Worm (Caenorhabditis elegans): ENCODE results near the gene gcy-23.

Gene gcy-23

ce11 chrIV:3296578-3297549 is 7.7 kb upstream of the gcy-23 start:
- peak; percentile 37 for TF ChIP-seq repo-1 (tag; optimal IDR thresholded peaks at IDR 0.05)
- peak; percentile 78 for TF ChIP-seq athp-1 (tag; optimal IDR thresholded peaks at IDR 0.05)
- no peak for TF ChIP-seq C06A6.2 (GFP tag; conservative IDR thresholded peaks at IDR 0.05)
- peak; percentile 83 for TF ChIP-seq F49E8.2 (tag; optimal IDR thresholded peaks at IDR 0.05; ENCODE audit: insufficient read depth)
- peak; percentile 51 for TF ChIP-seq chd-7 (tag; optimal IDR thresholded peaks at IDR 0.05)
- TF ChIP-seq ama-1 (optimal IDR thresholded peaks at IDR 0.05): no peak
- TF ChIP-seq ama-1 (GFP tag; optimal IDR thresholded peaks at IDR 0.05): peak in 1 of 2 experiments; percentile 79
- TF ChIP-seq T26A5.8 (tag; optimal IDR thresholded peaks at IDR 0.05): peak; percentile 63
- TF ChIP-seq tlf-1 (GFP tag; optimal IDR thresholded peaks at IDR 0.05): peak; percentile 45
- no peak for TF ChIP-seq lin-40 (tag; optimal IDR thresholded peaks at IDR 0.05)
- peak; percentile 61; the same call in 1 of the 2 replicates for TF ChIP-seq Y53G8AR.9 (GFP tag; conservative IDR thresholded peaks at IDR 0.05)
- no peak for TF ChIP-seq let-607 (tag; optimal IDR thresholded peaks at IDR 0.05)
- TF ChIP-seq hsf-1 (GFP tag; IDR thresholded peaks at IDR 0.05): peak; percentile 44; the same call in 1 of the 2 replicates
- 0 out of 2 replicates have a peak, but pooled peaks have one; percentile 6 for TF ChIP-seq madf-3 (GFP tag; IDR thresholded peaks at IDR 0.05)
- peak in 2 of 3 experiments; percentile 24 to 31 for TF ChIP-seq lin-35 (GFP tag; optimal IDR thresholded peaks at IDR 0.05)
- TF ChIP-seq tbp1 (GFP tag; optimal IDR thresholded peaks at IDR 0.05): peak; percentile 34
- TF ChIP-seq nhr-27 (tag; optimal IDR thresholded peaks at IDR 0.05): peak; percentile 69
- 0 out of 2 replicates have a peak, but pooled peaks have one; percentile 33 for TF ChIP-seq Y56A3A.18 (GFP tag; IDR thresholded peaks at IDR 0.05)
- peak; percentile 19 for TF ChIP-seq F10E7.11 (tag; optimal IDR thresholded peaks at IDR 0.05)
- peak; percentile 39 for TF ChIP-seq atf-7 (tag; optimal IDR thresholded peaks at IDR 0.05)
- 0 out of 2 replicates have a peak, but pooled peaks have one; percentile 77 for TF ChIP-seq aptf-3 (GFP tag; IDR thresholded peaks at IDR 0.05)
- TF ChIP-seq F52B5.7 (tag; optimal IDR thresholded peaks at IDR 0.05): peak; percentile 47
- TF ChIP-seq lin-26 (GFP tag; IDR thresholded peaks at IDR 0.05): peak; percentile 59; the same call in 1 of the 2 replicates
- no peak for TF ChIP-seq cebp-1 (GFP tag; IDR thresholded peaks at IDR 0.05)
- TF ChIP-seq cebp-1 (tag; optimal IDR thresholded peaks at IDR 0.05): peak; percentile 36
- TF ChIP-seq Y53F4B.3 (GFP tag; IDR thresholded peaks at IDR 0.05): no peak
- peak; percentile 40 for TF ChIP-seq snpc-1.3 (tag; optimal IDR thresholded peaks at IDR 0.05; ENCODE audit: insufficient read depth)
- peak; percentile 55 for TF ChIP-seq lin-54 (GFP tag; optimal IDR thresholded peaks at IDR 0.05)
- TF ChIP-seq snpc-3.4 (tag; optimal IDR thresholded peaks at IDR 0.05): peak; percentile 4
- peak; percentile 65 for TF ChIP-seq madf-6 (GFP tag; IDR thresholded peaks at IDR 0.05)
- peak; percentile 41 for TF ChIP-seq die-1 (tag; optimal IDR thresholded peaks at IDR 0.05)
- peak; percentile 22; the same call in 1 of the 2 replicates for TF ChIP-seq F39B2.1 (GFP tag; IDR thresholded peaks at IDR 0.05)
- peak; percentile 41 for TF ChIP-seq tbx-9 (tag; optimal IDR thresholded peaks at IDR 0.05; ENCODE audit: borderline replicate concordance)
- TF ChIP-seq zim-3 (tag; optimal IDR thresholded peaks at IDR 0.05): peak; percentile 45
- no peak for TF ChIP-seq nfya-2 (GFP tag; IDR thresholded peaks at IDR 0.05)
- peak; percentile 11 for TF ChIP-seq unc-130 (GFP tag; optimal IDR thresholded peaks at IDR 0.05)
- peak; percentile 2 for TF ChIP-seq B0035.1 (tag; optimal IDR thresholded peaks at IDR 0.05)
- TF ChIP-seq lsy-27 (tag; optimal IDR thresholded peaks at IDR 0.05; ENCODE audit: borderline replicate concordance, insufficient read depth): no peak
- peak; percentile 22 for TF ChIP-seq attf-5 (GFP tag; optimal IDR thresholded peaks at IDR 0.05)
- 0 out of 2 replicates have a peak, but pooled peaks have one; percentile 52 for TF ChIP-seq attf-6 (GFP tag; IDR thresholded peaks at IDR 0.05)
- TF ChIP-seq snpc-4 (GFP tag; optimal IDR thresholded peaks at IDR 0.05): no peak
- peak in 2 of 4 experiments; percentile 25 to 31 for TF ChIP-seq snpc-4 (tag; optimal IDR thresholded peaks at IDR 0.05)
- TF ChIP-seq hlh-12 (tag; optimal IDR thresholded peaks at IDR 0.05): no peak
- TF ChIP-seq lsl-1 (GFP tag; optimal IDR thresholded peaks at IDR 0.05): peak; percentile 57
- TF ChIP-seq ztf-6 (GFP tag; IDR thresholded peaks at IDR 0.05): no peak

All from whole organism, young adult.